Fruit fly (Drosophila melanogaster): ENCODE data around the gene CG6938.

The CG6938 gene

dm6 chr3L:11973690-11974089 lies 11.0 kb upstream of the CG6938 start, which contains the start of gene CG42397:
Gene CG42397 (minus strand): TSS chr3L:11973790.
- TF ChIP-seq h (optimal IDR thresholded peaks at IDR 0.05) (no peak), Sin3A (optimal IDR thresholded peaks at IDR 0.05) (no peak), Myc (optimal IDR thresholded peaks at IDR 0.05) (no peak), psq (optimal IDR thresholded peaks at IDR 0.05) (no peak)

dm6 chr3L:11974605-11975004 lies 10.1 kb upstream of the CG6938 start, which contains the start of gene CG14125:
Gene CG14125 (plus strand): TSS chr3L:11974905.
- TF ChIP-seq Myc (optimal IDR thresholded peaks at IDR 0.05) (no peak), insv (optimal IDR thresholded peaks at IDR 0.05) (no peak), h (optimal IDR thresholded peaks at IDR 0.05) (no peak), ttk (optimal IDR thresholded peaks at IDR 0.05) (no peak)

dm6 chr3L:11975811-11976210 lies 8.9 kb upstream of the CG6938 start, which contains the start of gene CG43896:
Gene CG43896 (plus strand): TSS chr3L:11976111.
- no peak for TF ChIP-seq ttk (optimal IDR thresholded peaks at IDR 0.05)
- no peak for TF ChIP-seq Sin3A (optimal IDR thresholded peaks at IDR 0.05)
- TF ChIP-seq psq (optimal IDR thresholded peaks at IDR 0.05): no peak
- TF ChIP-seq h (optimal IDR thresholded peaks at IDR 0.05): no peak
- TF ChIP-seq Myc (optimal IDR thresholded peaks at IDR 0.05): no peak
- no peak for TF ChIP-seq insv (optimal IDR thresholded peaks at IDR 0.05)

dm6 chr3L:11990436-11990835 lies 5.7 kb downstream of the CG6938 start, which contains the start of gene CG6931:
Gene CG6931 (plus strand): TSS chr3L:11990736.
- TF ChIP-seq h (optimal IDR thresholded peaks at IDR 0.05) (no peak), psq (optimal IDR thresholded peaks at IDR 0.05) (no peak), ttk (optimal IDR thresholded peaks at IDR 0.05) (no peak), insv (optimal IDR thresholded peaks at IDR 0.05) (no peak), Myc (optimal IDR thresholded peaks at IDR 0.05) (no peak), Sin3A (optimal IDR thresholded peaks at IDR 0.05) (no peak)

- TF ChIP-seq Myc (optimal IDR thresholded peaks at IDR 0.05): no peak
- TF ChIP-seq ttk (optimal IDR thresholded peaks at IDR 0.05): no peak
- TF ChIP-seq insv (optimal IDR thresholded peaks at IDR 0.05): no peak
- no peak for TF ChIP-seq Sin3A (optimal IDR thresholded peaks at IDR 0.05)
- TF ChIP-seq h (optimal IDR thresholded peaks at IDR 0.05): no peak
- TF ChIP-seq psq (optimal IDR thresholded peaks at IDR 0.05): no peak
Observed at dm6 chr3L:11992960-11993359, 8.3 kb downstream of the CG6938 start, which contains the start of gene viaf. Gene viaf (minus strand): TSS chr3L:11993179.

- TF ChIP-seq Myc (optimal IDR thresholded peaks at IDR 0.05) (no peak), insv (optimal IDR thresholded peaks at IDR 0.05) (no peak)
Observed at dm6 chr3L:11997959-11998358, 13.3 kb downstream of the CG6938 start, which contains the start of gene Grip163. Gene Grip163 (minus strand): TSS chr3L:11998138.

- TF ChIP-seq h (optimal IDR thresholded peaks at IDR 0.05) (no peak), insv (optimal IDR thresholded peaks at IDR 0.05) (no peak), Sin3A (optimal IDR thresholded peaks at IDR 0.05) (no peak), Myc (optimal IDR thresholded peaks at IDR 0.05) (no peak), psq (optimal IDR thresholded peaks at IDR 0.05) (no peak), ttk (optimal IDR thresholded peaks at IDR 0.05) (no peak)
Observed at dm6 chr3L:12002321-12003248, 17.9 kb downstream of the CG6938 start, which contains the start of the genes Pop2 and CG6928. Gene Pop2 (minus strand): TSS chr3L:12002915. Gene CG6928 (plus strand): TSS chr3L:12003155.

dm6 chr3L:12003457-12003856 lies 18.8 kb downstream of the CG6938 start:
- no peak for TF ChIP-seq psq (optimal IDR thresholded peaks at IDR 0.05)
- TF ChIP-seq Myc (optimal IDR thresholded peaks at IDR 0.05): no peak
- TF ChIP-seq insv (optimal IDR thresholded peaks at IDR 0.05): no peak
- no peak for TF ChIP-seq h (optimal IDR thresholded peaks at IDR 0.05)
- TF ChIP-seq Sin3A (optimal IDR thresholded peaks at IDR 0.05): no peak
- TF ChIP-seq ttk (optimal IDR thresholded peaks at IDR 0.05): no peak

dm6 chr3L:12004136-12004535 lies 19.4 kb downstream of the CG6938 start:
- TF ChIP-seq Sin3A (optimal IDR thresholded peaks at IDR 0.05) (no peak), ttk (optimal IDR thresholded peaks at IDR 0.05) (no peak), insv (optimal IDR thresholded peaks at IDR 0.05) (no peak), Myc (optimal IDR thresholded peaks at IDR 0.05) (no peak), h (optimal IDR thresholded peaks at IDR 0.05) (no peak), psq (optimal IDR thresholded peaks at IDR 0.05) (no peak)

- TF ChIP-seq ttk (optimal IDR thresholded peaks at IDR 0.05): no peak
- TF ChIP-seq Sin3A (optimal IDR thresholded peaks at IDR 0.05): no peak
- no peak for TF ChIP-seq Myc (optimal IDR thresholded peaks at IDR 0.05)
- TF ChIP-seq insv (optimal IDR thresholded peaks at IDR 0.05): no peak
- TF ChIP-seq h (optimal IDR thresholded peaks at IDR 0.05): no peak
- TF ChIP-seq psq (optimal IDR thresholded peaks at IDR 0.05): no peak
Observed at dm6 chr3L:12007945-12008344, 23.2 kb downstream of the CG6938 start.

dm6 chr3L:12013698-12014097 lies 29.0 kb downstream of the CG6938 start:
- TF ChIP-seq insv (optimal IDR thresholded peaks at IDR 0.05): no peak
- TF ChIP-seq Sin3A (optimal IDR thresholded peaks at IDR 0.05): no peak
- TF ChIP-seq Myc (optimal IDR thresholded peaks at IDR 0.05): no peak
- TF ChIP-seq h (optimal IDR thresholded peaks at IDR 0.05): no peak
- no peak for TF ChIP-seq psq (optimal IDR thresholded peaks at IDR 0.05)
- no peak for TF ChIP-seq ttk (optimal IDR thresholded peaks at IDR 0.05)

- TF ChIP-seq h (optimal IDR thresholded peaks at IDR 0.05): no peak
- no peak for TF ChIP-seq Myc (optimal IDR thresholded peaks at IDR 0.05)
- TF ChIP-seq psq (optimal IDR thresholded peaks at IDR 0.05): no peak
- no peak for TF ChIP-seq ttk (optimal IDR thresholded peaks at IDR 0.05)
- no peak for TF ChIP-seq insv (optimal IDR thresholded peaks at IDR 0.05)
- no peak for TF ChIP-seq Sin3A (optimal IDR thresholded peaks at IDR 0.05)
Observed at dm6 chr3L:12014272-12014671, 29.6 kb downstream of the CG6938 start.
